Worm (Caenorhabditis elegans) whole organism, late embryonic: Measurements from ENCODE around the gene aldo-1.

ENCODE experiments used
- C38D4.7 ChIP-seq: fragments of 200-800 bp; sonication (Bioruptor generic); optimal IDR thresholded peaks from 2 replicates; lab custom pipeline; 2018; ENCODE audit warnings: mild to moderate bottlenecking, missing genetic modification characterization, moderate library complexity, missing compliant biosample characterization
- F13H6.1 ChIP-seq: sonication (generic microtip); optimal IDR thresholded peaks from 2 replicates; lab custom pipeline; 2016; ENCODE audit warnings: missing genetic modification characterization, missing compliant biosample characterization
- T23F11.4 ChIP-seq: fragments of 200-800 bp; sonication (Bioruptor generic); optimal IDR thresholded peaks from 2 replicates; lab custom pipeline; 2018; ENCODE audit warnings: mild to moderate bottlenecking, missing genetic modification characterization, missing compliant biosample characterization
- Y22D7AL.16 ChIP-seq: sonication (generic microtip); optimal IDR thresholded peaks from 2 replicates; lab custom pipeline; 2016; ENCODE audit warnings: missing genetic modification characterization, missing compliant biosample characterization
- ceh-14 ChIP-seq: sonication (generic microtip); optimal IDR thresholded peaks from 2 replicates; lab custom pipeline; 2016; ENCODE audit warnings: missing genotype, missing genetic modification characterization, missing compliant biosample characterization
- ceh-18 ChIP-seq: sonication (generic microtip); optimal IDR thresholded peaks from 2 replicates; lab custom pipeline; 2016; ENCODE audit warnings: missing genetic modification characterization, missing compliant biosample characterization
- ceh-2 ChIP-seq: sonication (generic microtip); optimal IDR thresholded peaks from 2 replicates; lab custom pipeline; 2016; ENCODE audit warnings: missing genotype, missing genetic modification characterization, missing compliant biosample characterization
- ceh-22 ChIP-seq: sonication (generic microtip); optimal IDR thresholded peaks from 2 replicates; lab custom pipeline; 2017; ENCODE audit warnings: missing biosample characterization, missing genetic modification characterization
- ceh-24 ChIP-seq: sonication (generic microtip); optimal IDR thresholded peaks from 2 replicates; lab custom pipeline; 2016; ENCODE audit warnings: mild to moderate bottlenecking, missing genetic modification characterization, missing compliant biosample characterization
- ceh-30 ChIP-seq: fragments of 150-350 bp; optimal IDR thresholded peaks from 2 replicates; lab custom pipeline; 2014; ENCODE audit warnings: missing biosample characterization, missing genetic modification characterization
- ceh-34 ChIP-seq: sonication (generic microtip); optimal IDR thresholded peaks from 2 replicates; lab custom pipeline; 2016; ENCODE audit warnings: mild to moderate bottlenecking, missing genetic modification characterization, missing compliant biosample characterization
- ceh-45 ChIP-seq: fragments of 200-800 bp; sonication (Bioruptor generic); IDR thresholded peaks from 2 replicates; pipeline ENCODE4 v1.3.6; 2022; ENCODE audit warnings: missing genetic modification reagents, missing genetic modification characterization, missing compliant biosample characterization
- ceh-48 ChIP-seq: sonication (generic microtip); optimal IDR thresholded peaks from 2 replicates; lab custom pipeline; 2016; ENCODE audit warnings: missing genetic modification characterization, inconsistent platforms, missing compliant biosample characterization
- che-1 ChIP-seq: sonication (generic microtip); optimal IDR thresholded peaks from 2 replicates; lab custom pipeline; 2016; ENCODE audit warnings: mild to moderate bottlenecking, missing genetic modification characterization, missing compliant biosample characterization
- dmd-4 ChIP-seq: sonication (generic microtip); optimal IDR thresholded peaks from 2 replicates; lab custom pipeline; 2016; ENCODE audit warnings: borderline replicate concordance, missing genetic modification characterization, missing compliant biosample characterization
- dve-1 ChIP-seq: sonication (generic microtip); optimal IDR thresholded peaks from 2 replicates; lab custom pipeline; 2017; ENCODE audit warnings: antibody characterized with exemption, mild to moderate bottlenecking, missing genetic modification characterization, missing compliant biosample characterization
- elt-2 ChIP-seq: sonication (generic microtip); optimal IDR thresholded peaks from 2 replicates; lab custom pipeline; 2016; ENCODE audit warnings: missing genetic modification reagents, missing genetic modification characterization, missing compliant biosample characterization
- ets-4 ChIP-seq: sonication (generic microtip); optimal IDR thresholded peaks from 2 replicates; lab custom pipeline; 2016; ENCODE audit warnings: missing genetic modification characterization, missing compliant biosample characterization
- fax-1 ChIP-seq: sonication (generic microtip); optimal IDR thresholded peaks from 2 replicates; lab custom pipeline; 2016; ENCODE audit warnings: missing genotype, missing genetic modification characterization, missing compliant biosample characterization
- fkh-6 ChIP-seq: sonication (generic microtip); optimal IDR thresholded peaks from 2 replicates; lab custom pipeline; 2016; ENCODE audit warnings: missing genetic modification characterization, missing compliant biosample characterization
- gmeb-2 ChIP-seq: sonication (generic microtip); optimal IDR thresholded peaks from 2 replicates; lab custom pipeline; 2016; ENCODE audit warnings: missing genetic modification characterization, inconsistent platforms, missing compliant biosample characterization
- hlh-15 ChIP-seq: sonication (generic microtip); optimal IDR thresholded peaks from 2 replicates; lab custom pipeline; 2016; ENCODE audit warnings: missing genetic modification characterization, missing compliant biosample characterization
- hlh-6 ChIP-seq: sonication (generic microtip); optimal IDR thresholded peaks from 2 replicates; lab custom pipeline; 2016; ENCODE audit warnings: missing genotype, missing genetic modification characterization, missing compliant biosample characterization
- hlh-8 ChIP-seq: sonication (generic microtip); optimal IDR thresholded peaks from 2 replicates; lab custom pipeline; 2016; ENCODE audit warnings: missing genotype, missing genetic modification characterization, missing compliant biosample characterization
- lim-6 ChIP-seq: sonication (generic microtip); optimal IDR thresholded peaks from 2 replicates; lab custom pipeline; 2016; ENCODE audit warnings: missing genetic modification characterization, missing compliant biosample characterization
- nfya-1 ChIP-seq: sonication (generic microtip); optimal IDR thresholded peaks from 2 replicates; lab custom pipeline; 2017; ENCODE audit warnings: missing genetic modification characterization, mild to moderate bottlenecking, missing compliant biosample characterization, antibody characterized with exemption, moderate library complexity
- odd-2 ChIP-seq: sonication (generic microtip); optimal IDR thresholded peaks from 2 replicates; lab custom pipeline; 2017; ENCODE audit warnings: antibody characterized with exemption, mild to moderate bottlenecking, missing genetic modification characterization, missing compliant biosample characterization
- pag-3 ChIP-seq: sonication (generic microtip); optimal IDR thresholded peaks from 2 replicates; lab custom pipeline; 2016; ENCODE audit warnings: missing compliant biosample characterization, missing genetic modification characterization, borderline replicate concordance
- pat-9 ChIP-seq: fragments of 200-800 bp; sonication (Bioruptor generic); optimal IDR thresholded peaks from 2 replicates; lab custom pipeline; 2018; ENCODE audit warnings: mild to moderate bottlenecking, missing genetic modification characterization, moderate library complexity, missing compliant biosample characterization
- pha-4 ChIP-seq: fragments of 150-350 bp; optimal IDR thresholded peaks from 2 replicates; lab custom pipeline; 2018; ENCODE audit warnings: missing biosample characterization, missing genetic modification reagents, missing genetic modification characterization
- pqm-1 ChIP-seq: sonication (generic microtip); optimal IDR thresholded peaks from 2 replicates; lab custom pipeline; 2016; ENCODE audit warnings: missing genetic modification characterization, missing compliant biosample characterization
- pros-1 ChIP-seq: fragments of 150-350 bp; optimal IDR thresholded peaks from 2 replicates; lab custom pipeline; 2014; ENCODE audit warnings: missing biosample characterization, missing genetic modification reagents, missing genetic modification characterization
- rnt-1 ChIP-seq: sonication (generic microtip); optimal IDR thresholded peaks from 2 replicates; lab custom pipeline; 2016; ENCODE audit warnings: missing genetic modification characterization, missing compliant biosample characterization
- sdc-2 ChIP-seq: sonication (generic microtip); optimal IDR thresholded peaks from 2 replicates; lab custom pipeline; 2016; ENCODE audit warnings: missing genotype, missing genetic modification characterization, missing compliant biosample characterization
- sox-2 ChIP-seq: fragments of 200-800 bp; sonication (Bioruptor generic); IDR thresholded peaks from 2 replicates; pipeline ENCODE4 v1.3.6; 2022; ENCODE audit warnings: missing genetic modification reagents, missing genetic modification characterization, missing compliant biosample characterization
- sox-4 ChIP-seq: sonication (generic microtip); optimal IDR thresholded peaks from 2 replicates; lab custom pipeline; 2017; ENCODE audit warnings: mild to moderate bottlenecking, missing genetic modification characterization, inconsistent platforms, missing compliant biosample characterization
- tbx-7 ChIP-seq: sonication (generic microtip); optimal IDR thresholded peaks from 2 replicates; lab custom pipeline; 2016; ENCODE audit warnings: missing genotype, missing genetic modification characterization, missing compliant biosample characterization
- unc-3 ChIP-seq, 2 experiments: fragments of 200-800 bp in 1 of 2; sonication (Bioruptor generic) in 1 of 2; sonication (generic microtip) in 1 of 2; conservative IDR thresholded peaks in 1 of 2; optimal IDR thresholded peaks in 1 of 2; 2 replicates each; pipeline versions ENCODE4 v1.3.6 to Lab custom; 2016 to 2022; ENCODE audit warnings: missing compliant biosample characterization in 2 of 2, missing genetic modification characterization in 2 of 2, missing genetic modification reagents in 1 of 2
- unc-55 ChIP-seq: sonication (generic microtip); optimal IDR thresholded peaks from 2 replicates; lab custom pipeline; 2017; ENCODE audit warnings: missing biosample characterization, missing genetic modification reagents, missing genetic modification characterization
- unc-86 ChIP-seq: sonication (generic microtip); optimal IDR thresholded peaks from 2 replicates; lab custom pipeline; 2016; ENCODE audit warnings: missing genetic modification characterization, missing compliant biosample characterization
- zip-5 ChIP-seq: sonication (generic microtip); optimal IDR thresholded peaks from 2 replicates; lab custom pipeline; 2016; ENCODE audit warnings: missing genetic modification characterization, missing compliant biosample characterization
- ztf-16 ChIP-seq: sonication (generic microtip); optimal IDR thresholded peaks from 2 replicates; lab custom pipeline; 2017; ENCODE audit warnings: missing genetic modification characterization, missing compliant biosample characterization

The aldo-1 gene

DNA sequence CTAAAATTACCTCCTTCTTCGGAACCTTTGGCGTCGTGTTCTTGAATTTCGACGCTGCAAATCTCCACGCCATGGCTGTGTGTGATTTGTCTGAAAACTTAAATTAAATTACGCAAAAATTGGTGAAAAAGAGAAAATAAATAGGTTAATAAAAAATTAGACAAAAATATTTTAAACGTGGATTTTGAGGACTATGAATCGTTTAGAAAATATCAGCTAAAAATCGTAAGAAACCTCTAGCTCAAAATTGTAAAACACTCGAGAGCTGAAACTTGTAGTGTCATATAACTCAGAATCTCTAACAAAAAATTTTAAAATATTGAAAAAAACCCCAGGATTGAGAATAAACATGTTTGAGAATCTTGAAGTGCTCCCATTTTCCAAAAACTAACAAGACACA, 40.7 kb downstream of the aldo-1 start, which contains the start of gene pod-1:
TSS of gene pod-1 (minus strand) at position 101 of the 400 bp plus-strand sequence.
- TF ChIP-seq unc-55 (GFP tag; lab: Kevin White, UChicago) (no peak), dve-1 (no peak), hlh-6 (tag; lab: Kevin White, UChicago) (no peak), sox-2 (no peak), hlh-8 (no peak), pha-4 (tag; lab: Kevin White, UChicago) (no peak), che-1 (no peak), ceh-24 (tag; lab: Kevin White, UChicago) (no peak), ceh-2 (tag; lab: Kevin White, UChicago) (no peak), unc-86 (tag; lab: Kevin White, UChicago) (no peak), sdc-2 (tag; lab: Kevin White, UChicago) (no peak), pros-1 (tag; lab: Kevin White, UChicago) (no peak), pag-3 (no peak), ceh-30 (tag; lab: Kevin White, UChicago) (no peak), ceh-45 (GFP tag; lab: Robert Waterston, UW) (no peak), gmeb-2 (no peak), zip-5 (tag; lab: Kevin White, UChicago) (no peak), F13H6.1 (tag; lab: Kevin White, UChicago) (no peak), odd-2 (tag; lab: Kevin White, UChicago) (no peak)

DNA sequence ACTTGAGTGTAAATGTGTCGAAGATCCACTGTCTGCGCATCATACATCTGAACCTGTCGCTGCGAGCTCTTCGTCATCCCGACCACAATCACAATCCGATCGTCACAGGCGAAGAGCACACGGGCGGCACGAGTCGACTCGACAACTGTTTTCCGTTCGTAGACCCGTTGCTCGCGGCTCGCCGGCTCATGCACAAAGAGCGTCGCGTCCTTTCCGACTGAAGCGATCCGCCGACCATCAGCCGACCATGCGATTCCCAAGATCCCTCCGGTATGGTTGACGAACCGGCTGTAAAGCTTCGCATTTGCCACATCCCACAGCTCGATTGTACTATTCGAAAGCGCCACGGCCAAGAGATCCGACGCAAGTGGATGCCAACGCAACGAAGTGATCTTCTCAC, 46.3 kb downstream of the aldo-1 start:
- no peak for TF ChIP-seq ets-4
- TF ChIP-seq fax-1 (tag; lab: Kevin White, UChicago) = no peak
- no peak for TF ChIP-seq unc-3 (GFP tag; conservative IDR thresholded peaks at IDR 0.05; lab: Robert Waterston, UW)
- TF ChIP-seq unc-3 (tag; optimal IDR thresholded peaks at IDR 0.05; lab: Kevin White, UChicago) = no peak
- no peak for TF ChIP-seq ceh-2 (tag; lab: Kevin White, UChicago)
- TF ChIP-seq lim-6 = no peak
- TF ChIP-seq ceh-34 (tag; lab: Kevin White, UChicago) = no peak
- TF ChIP-seq pros-1 (tag; lab: Kevin White, UChicago) = no peak
- TF ChIP-seq ztf-16 = no peak
- TF ChIP-seq dmd-4 (tag; lab: Kevin White, UChicago) = no peak
- no peak for TF ChIP-seq rnt-1 (tag; lab: Kevin White, UChicago)
- TF ChIP-seq ceh-45 (GFP tag; lab: Robert Waterston, UW) = no peak
- no peak for TF ChIP-seq hlh-8

DNA sequence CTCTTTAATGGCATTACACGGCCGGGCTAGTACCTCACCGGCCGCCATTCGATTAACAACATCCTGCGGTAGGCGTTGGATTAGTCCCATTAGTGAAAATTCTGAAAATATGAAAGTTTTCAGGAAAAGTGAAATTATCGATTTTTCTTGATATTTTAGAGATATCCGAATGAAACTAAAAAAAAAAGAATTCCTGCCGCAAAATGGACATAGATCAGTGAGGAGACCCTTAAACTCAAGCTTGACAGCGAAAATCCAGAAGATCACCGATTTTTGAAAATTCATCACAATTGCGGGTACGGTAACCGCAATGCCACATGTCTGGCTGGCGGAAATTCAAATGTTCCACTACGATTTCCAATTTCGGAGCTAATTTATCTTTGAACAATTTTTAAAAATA, 50.3 kb downstream of the aldo-1 start, which contains the start of gene mlh-1:
TSS of gene mlh-1 (minus strand) at position 101 of the 400 bp plus-strand sequence.
- TF ChIP-seq ceh-48 (tag; lab: Kevin White, UChicago) (no peak), elt-2 (no peak), ceh-18 (tag; lab: Kevin White, UChicago) (no peak), C38D4.7 (GFP tag; lab: Kevin White, UChicago) (no peak), Y22D7AL.16 (tag; lab: Kevin White, UChicago) (no peak), pat-9 (tag; lab: Kevin White, UChicago) (no peak), fkh-6 (no peak), pros-1 (tag; lab: Kevin White, UChicago) (no peak), ets-4 (no peak), ceh-22 (tag; lab: Kevin White, UChicago) (no peak), sox-4 (no peak), pqm-1 (tag; lab: Kevin White, UChicago) (no peak), T23F11.4 (no peak), hlh-8 (no peak), nfya-1 (tag; lab: Kevin White, UChicago) (no peak), tbx-7 (tag; lab: Kevin White, UChicago) (no peak), hlh-15 (no peak), ceh-14 (no peak), ceh-24 (tag; lab: Kevin White, UChicago) (no peak), ztf-16 (no peak)
- TF ChIP-seq, all 69 proteins: peak for 0
